4 worm cellular contexts compared by ENCODE assay signal in the genomic region with DNA sequence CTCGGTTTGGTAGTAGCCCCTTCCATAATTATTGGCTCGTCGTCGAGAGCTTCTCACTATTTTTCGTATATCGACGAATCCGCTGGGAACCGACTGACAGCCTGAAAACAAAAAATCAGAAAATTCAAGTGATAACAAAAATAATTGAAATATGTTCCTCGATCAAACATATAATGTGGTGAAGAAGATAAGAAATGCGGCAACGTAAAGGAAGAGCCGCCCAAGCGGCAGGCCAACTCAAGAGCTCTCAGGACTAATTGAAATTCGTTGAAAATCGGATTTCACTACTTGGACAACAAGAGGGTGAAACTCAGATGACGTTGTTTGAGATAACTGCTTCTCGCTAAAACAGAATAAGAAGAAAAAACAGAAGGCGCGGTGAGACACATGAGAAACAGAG.
A peak's percentile ranks its signal among the peaks of the same experiment; 100 is the strongest.
TF ChIP-seq lines count a peak whose summit lies in the region.

Gene slc-17.2, minus strand, starts transcription at position 101 of the 400 bp plus-strand sequence.

TF ChIP-seq in whole organism, L1 larva, 84 proteins besides CTCF, POLR2A, EP300 and RAD21:
- TF ChIP-seq F16B12.6 (tag; optimal IDR thresholded peaks at IDR 0.05; lab: Kevin White, UChicago) (no peak), isw-1 (GFP tag; IDR thresholded peaks at IDR 0.05; lab: Robert Waterston, UW) (no peak), alr-1 (tag; optimal IDR thresholded peaks at IDR 0.05; lab: Kevin White, UChicago; ENCODE audit: borderline replicate concordance) (no peak), efl-1 (optimal IDR thresholded peaks at IDR 0.05; lab: Kevin White, UChicago) (no peak), efl-1 (GFP tag; optimal IDR thresholded peaks at IDR 0.05 in 1 of 2; lab: Kevin White, UChicago) (no peak), fkh-10 (GFP tag; optimal IDR thresholded peaks at IDR 0.05; lab: Kevin White, UChicago) (peak; percentile 10), aha-1 (tag; optimal IDR thresholded peaks at IDR 0.05; lab: Kevin White, UChicago) (no peak), lin-14 (GFP tag; optimal IDR thresholded peaks at IDR 0.05; lab: Kevin White, UChicago) (peak; percentile 18), unc-62 (GFP tag; optimal IDR thresholded peaks at IDR 0.05; lab: Kevin White, UChicago) (no peak), lin-39 (tag; optimal IDR thresholded peaks at IDR 0.05; lab: Kevin White, UChicago) (no peak), fkh-8 (tag; optimal IDR thresholded peaks at IDR 0.05; lab: Kevin White, UChicago) (peak; percentile 52)

TF ChIP-seq in whole organism, L2 larva, 48 proteins besides CTCF, POLR2A, EP300 and RAD21:
- TF ChIP-seq lin-11 (tag; optimal IDR thresholded peaks at IDR 0.05; lab: Kevin White, UChicago), result peak; percentile 5
- no peak for TF ChIP-seq blmp-1 (tag; optimal IDR thresholded peaks at IDR 0.05; lab: Kevin White, UChicago; ENCODE audit: insufficient read depth)

TF ChIP-seq in whole organism, L3 larva, 47 proteins besides CTCF, POLR2A, EP300 and RAD21:
- no peak for TF ChIP-seq sea-2 (GFP tag; optimal IDR thresholded peaks at IDR 0.05; lab: Kevin White, UChicago)
- no peak for TF ChIP-seq nhr-67 (tag; optimal IDR thresholded peaks at IDR 0.05; lab: Kevin White, UChicago)
- TF ChIP-seq fkh-10 (GFP tag; optimal IDR thresholded peaks at IDR 0.05; lab: Kevin White, UChicago), result peak; percentile 7
- no peak for TF ChIP-seq mdl-1 (tag; optimal IDR thresholded peaks at IDR 0.05; lab: Kevin White, UChicago)
- no peak for TF ChIP-seq nhr-76 (tag; optimal IDR thresholded peaks at IDR 0.05; lab: Kevin White, UChicago)
- no peak for TF ChIP-seq egl-5 (tag; optimal IDR thresholded peaks at IDR 0.05; lab: Kevin White, UChicago)
TF ChIP-seq in whole organism, L3 larva: peak in this region for 1.

TF ChIP-seq in whole organism, young adult, 124 proteins besides CTCF, POLR2A, EP300 and RAD21:
- no peak for TF ChIP-seq ceh-27 (GFP tag; optimal IDR thresholded peaks at IDR 0.05; lab: Kevin White, UChicago)
- no peak for TF ChIP-seq F37B4.10 (GFP tag; IDR thresholded peaks at IDR 0.05; lab: Robert Waterston, UW)
- 0 out of 2 replicates have a peak, but pooled peaks have one; percentile 32 for TF ChIP-seq aptf-2 (GFP tag; conservative IDR thresholded peaks at IDR 0.05; lab: Robert Waterston, UW)
- no peak for TF ChIP-seq him-1 (tag; optimal IDR thresholded peaks at IDR 0.05; lab: Kevin White, UChicago)
